Worm (Caenorhabditis elegans): Measurements from ENCODE around the gene rib-1.
A peak's percentile ranks its signal among the peaks of the same experiment; 100 is the strongest.

rib-1 gene

DNA sequence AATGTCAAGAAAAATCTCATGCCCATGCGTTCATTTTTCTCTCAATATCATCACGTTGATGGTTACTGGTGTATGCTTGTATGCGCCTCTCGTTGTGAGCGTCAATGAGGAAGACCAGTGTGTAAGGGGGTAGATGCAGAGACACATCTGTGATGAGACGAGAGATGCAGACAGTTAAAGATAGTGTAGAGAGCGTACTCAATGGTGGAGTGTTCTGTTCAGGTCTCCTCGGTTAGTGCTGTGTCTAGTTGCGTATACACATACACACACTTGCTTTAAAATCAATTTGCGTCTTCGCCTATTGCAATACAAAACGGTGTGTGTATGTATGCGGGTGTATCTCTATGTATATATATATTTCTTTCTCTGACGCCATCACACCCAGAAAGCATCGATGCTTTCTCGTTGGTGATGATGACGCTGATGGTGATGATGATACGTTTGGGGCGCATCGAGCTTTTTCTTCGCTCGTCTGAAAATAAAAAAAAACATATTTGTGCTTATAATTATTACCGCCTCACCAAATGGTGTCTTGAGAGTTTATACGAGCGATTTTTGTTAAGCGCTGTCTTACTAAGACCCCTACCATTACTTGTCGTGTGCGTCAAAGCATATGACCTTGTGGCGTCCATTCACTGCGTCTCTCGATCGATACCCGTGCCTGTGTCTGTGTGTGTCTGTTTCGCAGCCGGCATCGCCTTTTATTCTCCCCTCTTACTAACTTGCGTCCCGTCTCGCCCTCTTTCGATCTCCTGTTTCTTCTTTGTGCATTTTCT, 15.0 kb downstream of the rib-1 start, which contains the start of gene F40F11.3:
TSS of gene F40F11.3 (minus strand) at position 589 of the 776 bp plus-strand sequence.
- TF ChIP-seq nhr-27 (tag; optimal IDR thresholded peaks at IDR 0.05), result no peak
- peak; percentile 71 for TF ChIP-seq madf-10 (tag; optimal IDR thresholded peaks at IDR 0.05)
- no peak for TF ChIP-seq ztf-25 (GFP tag; IDR thresholded peaks at IDR 0.05)
- TF ChIP-seq nfya-2 (GFP tag; IDR thresholded peaks at IDR 0.05), result 0 out of 2 replicates have a peak, but pooled peaks have one; percentile 10
- peak; percentile 61 for TF ChIP-seq K11D2.4 (GFP tag; IDR thresholded peaks at IDR 0.05)
- peak; percentile 78; the same call in 1 of the 2 replicates for TF ChIP-seq C06A6.2 (GFP tag; conservative IDR thresholded peaks at IDR 0.05)
- no peak for TF ChIP-seq nhr-179 (tag; optimal IDR thresholded peaks at IDR 0.05)
- peak; percentile 48 for TF ChIP-seq tlf-1 (GFP tag; optimal IDR thresholded peaks at IDR 0.05)
- TF ChIP-seq nfyb-1 (GFP tag; IDR thresholded peaks at IDR 0.05), result peak; percentile 77
- peak; percentile 26 for TF ChIP-seq B0336.3 (GFP tag; IDR thresholded peaks at IDR 0.05)
- 0 out of 2 replicates have a peak, but pooled peaks have one; percentile 37 for TF ChIP-seq Y67H2A.10 (GFP tag; conservative IDR thresholded peaks at IDR 0.05)
- TF ChIP-seq ZK185.1 (tag; optimal IDR thresholded peaks at IDR 0.05; ENCODE audit: poor library complexity, severe bottlenecking), result peak; percentile 79
- peak; percentile 41 for TF ChIP-seq ets-4 (GFP tag; optimal IDR thresholded peaks at IDR 0.05)
- peak; percentile 2 for TF ChIP-seq ztf-18 (tag; optimal IDR thresholded peaks at IDR 0.05)
- 0 out of 2 replicates have a peak, but pooled peaks have one; percentile 47 for TF ChIP-seq cebp-2 (GFP tag; IDR thresholded peaks at IDR 0.05)
- peak; percentile 38 for TF ChIP-seq akir-1 (GFP tag; optimal IDR thresholded peaks at IDR 0.05)
- peak; percentile 14 for TF ChIP-seq chd-7 (tag; optimal IDR thresholded peaks at IDR 0.05)
- peak; percentile 13 for TF ChIP-seq nhr-90 (tag; optimal IDR thresholded peaks at IDR 0.05)
- TF ChIP-seq atf-7 (tag; optimal IDR thresholded peaks at IDR 0.05), result peak; percentile 42
- TF ChIP-seq Y95B8A.8 (GFP tag; IDR thresholded peaks at IDR 0.05), result 0 out of 2 replicates have a peak, but pooled peaks have one; percentile 14
- TF ChIP-seq K12H6.12 (tag; optimal IDR thresholded peaks at IDR 0.05), result peak; percentile 75
- TF ChIP-seq lin-54 (GFP tag; optimal IDR thresholded peaks at IDR 0.05), result peak; percentile 65
- peak; percentile 90 for TF ChIP-seq attf-5 (GFP tag; optimal IDR thresholded peaks at IDR 0.05)
- TF ChIP-seq hmg-1.2 (GFP tag; IDR thresholded peaks at IDR 0.05), result peak; percentile 96
- TF ChIP-seq F33H1.4 (GFP tag; IDR thresholded peaks at IDR 0.05), result peak; percentile 34; the same call in 1 of the 2 replicates
- TF ChIP-seq athp-1 (tag; optimal IDR thresholded peaks at IDR 0.05), result peak; percentile 26
- no peak for TF ChIP-seq aptf-3 (GFP tag; IDR thresholded peaks at IDR 0.05)
- peak; percentile 87 for TF ChIP-seq repo-1 (tag; optimal IDR thresholded peaks at IDR 0.05)
- peak; percentile 34 for TF ChIP-seq ztf-22 (GFP tag; optimal IDR thresholded peaks at IDR 0.05)
- TF ChIP-seq madf-6 (GFP tag; IDR thresholded peaks at IDR 0.05), result peak; percentile 8; the same call in 1 of the 2 replicates
- TF ChIP-seq dox-1 (GFP tag; IDR thresholded peaks at IDR 0.05), result peak; percentile 68
- TF ChIP-seq ceh-27 (GFP tag; optimal IDR thresholded peaks at IDR 0.05), result peak; percentile 94
- peak; percentile 10; the same call in 1 of the 2 replicates for TF ChIP-seq ceh-91 (GFP tag; IDR thresholded peaks at IDR 0.05)
- TF ChIP-seq nhr-80 (tag; optimal IDR thresholded peaks at IDR 0.05), result peak; percentile 41
- no peak for TF ChIP-seq rpc-1 (optimal IDR thresholded peaks at IDR 0.05)
- no peak for TF ChIP-seq rpc-1 (tag; optimal IDR thresholded peaks at IDR 0.05)
- no peak for TF ChIP-seq egrh-3 (GFP tag; IDR thresholded peaks at IDR 0.05)
- TF ChIP-seq let-607 (tag; optimal IDR thresholded peaks at IDR 0.05), result peak in 1 of 2 experiments; percentile 52
- TF ChIP-seq dpff-1 (tag; optimal IDR thresholded peaks at IDR 0.05), result no peak
- peak; percentile 83 for TF ChIP-seq Y56A3A.18 (GFP tag; IDR thresholded peaks at IDR 0.05)
- TF ChIP-seq die-1 (tag; optimal IDR thresholded peaks at IDR 0.05), result peak; percentile 54
- no peak for TF ChIP-seq hrde-1 (tag; optimal IDR thresholded peaks at IDR 0.05; ENCODE audit: borderline replicate concordance)
- no peak for TF ChIP-seq snpc-1.3 (tag; optimal IDR thresholded peaks at IDR 0.05; ENCODE audit: insufficient read depth)
- no peak for TF ChIP-seq hsf-1 (GFP tag; IDR thresholded peaks at IDR 0.05)
- peak in 1 of 3 experiments; percentile 82 for TF ChIP-seq lin-35 (GFP tag; optimal IDR thresholded peaks at IDR 0.05)
- TF ChIP-seq let-526 (GFP tag; IDR thresholded peaks at IDR 0.05), result peak; percentile 77
- peak; percentile 32 for TF ChIP-seq dpl-1 (GFP tag; optimal IDR thresholded peaks at IDR 0.05)

All from whole organism, young adult.